Worm (Caenorhabditis elegans) whole organism, L4 larva: ENCODE measurements around the gene vgln-1.

Experiments used
- F10B5.3 ChIP-seq: sonication (generic microtip); optimal IDR thresholded peaks from 2 replicates; lab custom pipeline; 2016; ENCODE audit warnings: mild to moderate bottlenecking, missing genetic modification characterization, missing compliant biosample characterization
- F44E2.7 ChIP-seq: fragments of 200-800 bp; sonication (Bioruptor generic); IDR thresholded peaks from 2 replicates; pipeline ENCODE4 v2.1.2; 2022; ENCODE audit warnings: missing genetic modification characterization, missing compliant biosample characterization
- F49E8.2 ChIP-seq: sonication (generic microtip); optimal IDR thresholded peaks from 2 replicates; lab custom pipeline; 2016; ENCODE audit warnings: missing compliant biosample characterization, mild to moderate bottlenecking, missing genetic modification characterization, borderline replicate concordance
- T20F7.1 ChIP-seq: fragments of 200-800 bp; sonication (Bioruptor generic); optimal IDR thresholded peaks from 2 replicates; lab custom pipeline; 2018; ENCODE audit warnings: mild to moderate bottlenecking, missing genetic modification characterization, missing compliant biosample characterization
- Y105C5A.15 ChIP-seq: fragments of 200-800 bp; sonication (Bioruptor generic); IDR thresholded peaks from 2 replicates; pipeline ENCODE4 v1.3.6; 2022; ENCODE audit warnings: missing genetic modification characterization, missing compliant biosample characterization
- Y48G9A.11 ChIP-seq: fragments of 200-800 bp; sonication (Bioruptor generic); IDR thresholded peaks from 2 replicates; pipeline ENCODE4 v1.3.6; 2022; ENCODE audit warnings: missing genetic modification reagents, missing genetic modification characterization, missing compliant biosample characterization
- Y5F2A.4 ChIP-seq: fragments of 200-800 bp; sonication (Bioruptor generic); optimal IDR thresholded peaks from 2 replicates; lab custom pipeline; 2018; ENCODE audit warnings: mild to moderate bottlenecking, missing genetic modification characterization, missing compliant biosample characterization
- Y75B8A.6 ChIP-seq: fragments of 200-800 bp; sonication (Bioruptor generic); IDR thresholded peaks from 2 replicates; pipeline ENCODE4 v1.3.6; 2022; ENCODE audit warnings: missing genetic modification reagents, missing genetic modification characterization, missing compliant biosample characterization
- aha-1 ChIP-seq: fragments of 150-350 bp; peaks from one replicate; lab custom pipeline; 2014; ENCODE audit warnings: missing biosample characterization, missing genetic modification characterization
- ceh-20 ChIP-seq: fragments of 200-800 bp; sonication (Bioruptor generic); IDR thresholded peaks from 2 replicates; pipeline ENCODE4 v1.3.6; 2022; ENCODE audit warnings: missing genetic modification reagents, missing genetic modification characterization, missing compliant biosample characterization
- ceh-82 ChIP-seq: sonication (generic microtip); optimal IDR thresholded peaks from 2 replicates; lab custom pipeline; 2017; ENCODE audit warnings: missing biosample characterization, missing genetic modification characterization
- ces-1 ChIP-seq: fragments of 150-350 bp; sonication (generic microtip); optimal IDR thresholded peaks from 4 replicates; lab custom pipeline; 2014; ENCODE audit warnings: missing biosample characterization, missing genetic modification reagents, missing genetic modification characterization
- cey-2 ChIP-seq: sonication (generic microtip); optimal IDR thresholded peaks from 3 replicates; lab custom pipeline; 2017; ENCODE audit warnings: missing genetic modification characterization, mild to moderate bottlenecking, missing compliant biosample characterization, antibody characterized with exemption, borderline replicate concordance; ENCODE audit not compliant: insufficient read depth
- ctbp-1 ChIP-seq: fragments of 200-800 bp; sonication (Bioruptor generic); IDR thresholded peaks from 2 replicates; pipeline ENCODE4 v1.3.6; 2022; ENCODE audit warnings: missing genetic modification reagents, missing genetic modification characterization, missing compliant biosample characterization
- daf-19 ChIP-seq: fragments of 200-800 bp; sonication (Bioruptor generic); conservative IDR thresholded peaks from 2 replicates; pipeline ENCODE4 v1.3.6; 2022; ENCODE audit warnings: missing genetic modification characterization, missing compliant biosample characterization
- daf-8 ChIP-seq: fragments of 200-800 bp; sonication (Bioruptor generic); IDR thresholded peaks from 2 replicates; pipeline ENCODE4 v1.3.6; 2022; ENCODE audit warnings: missing genetic modification characterization, missing compliant biosample characterization
- dmd-9 ChIP-seq: fragments of 200-800 bp; sonication (Bioruptor generic); IDR thresholded peaks from 2 replicates; pipeline ENCODE4 v1.3.6; 2022; ENCODE audit warnings: missing genetic modification reagents, missing genetic modification characterization, missing compliant biosample characterization
- duxl-1 ChIP-seq: sonication (generic microtip); optimal IDR thresholded peaks from 2 replicates; lab custom pipeline; 2016; ENCODE audit warnings: mild to moderate bottlenecking, missing genetic modification characterization, moderate library complexity, missing compliant biosample characterization; ENCODE audit not compliant: poor library complexity
- egl-27 ChIP-seq: sonication (generic microtip); optimal IDR thresholded peaks from 3 replicates; lab custom pipeline; 2017; ENCODE audit warnings: missing biosample characterization, missing genetic modification reagents, missing genetic modification characterization
- gei-8 ChIP-seq: fragments of 200-800 bp; sonication (Bioruptor generic); optimal IDR thresholded peaks from 2 replicates; lab custom pipeline; 2018; ENCODE audit warnings: mild to moderate bottlenecking, missing genetic modification characterization, missing compliant biosample characterization
- hif-1 ChIP-seq, 2 experiments: sonication (generic microtip); optimal IDR thresholded peaks; 2 replicates each; lab custom pipeline; 2016 to 2017; ENCODE audit warnings: missing compliant biosample characterization in 2 of 2, missing genetic modification characterization in 2 of 2, missing genetic modification reagents in 2 of 2, missing genotype in 2 of 2, mild to moderate bottlenecking in 1 of 2
- hlh-30 ChIP-seq: sonication (generic microtip); optimal IDR thresholded peaks from 2 replicates; lab custom pipeline; 2017; ENCODE audit warnings: antibody characterized with exemption, mild to moderate bottlenecking, missing genetic modification characterization, missing compliant biosample characterization; ENCODE audit not compliant: insufficient read depth
- jun-1 ChIP-seq: fragments of 150-350 bp; optimal IDR thresholded peaks from 2 replicates; lab custom pipeline; 2014; ENCODE audit warnings: missing biosample characterization, missing genetic modification reagents, missing genetic modification characterization
- lin-29 ChIP-seq: fragments of 200-800 bp; sonication (Bioruptor generic); IDR thresholded peaks from 2 replicates; pipeline ENCODE4 v1.3.6; 2022; ENCODE audit warnings: missing genetic modification reagents, missing genetic modification characterization, missing compliant biosample characterization
- lir-3 ChIP-seq: sonication (generic microtip); optimal IDR thresholded peaks from 2 replicates; lab custom pipeline; 2016; ENCODE audit warnings: mild to moderate bottlenecking, missing genetic modification characterization, missing compliant biosample characterization
- madf-5 ChIP-seq, 2 experiments: fragments of 200-800 bp; sonication (Bioruptor generic); IDR thresholded peaks; 2 replicates each; pipeline ENCODE4 v1.3.6; 2022; ENCODE audit warnings: missing compliant biosample characterization in 2 of 2, missing genetic modification characterization in 2 of 2
- madf-9 ChIP-seq: fragments of 200-800 bp; sonication (Bioruptor generic); conservative IDR thresholded peaks from 2 replicates; pipeline ENCODE4 v1.3.6; 2022; ENCODE audit warnings: missing genetic modification reagents, missing genetic modification characterization, missing compliant biosample characterization
- mdl-1 ChIP-seq, 2 experiments: fragments of 150-350 bp in 1 of 2; sonication (generic microtip) in 1 of 2; optimal IDR thresholded peaks; 2 replicates each; lab custom pipeline; 2014 to 2017; ENCODE audit warnings: missing biosample characterization in 2 of 2, missing genetic modification characterization in 2 of 2
- mep-1 ChIP-seq: fragments of 150-350 bp; sonication (generic microtip); optimal IDR thresholded peaks from 3 replicates; lab custom pipeline; 2014; ENCODE audit warnings: missing biosample characterization, missing genetic modification characterization
- mes-2 ChIP-seq: sonication (generic microtip); optimal IDR thresholded peaks from 2 replicates; lab custom pipeline; 2016; ENCODE audit warnings: missing genotype, mild to moderate bottlenecking, missing genetic modification characterization, missing compliant biosample characterization; ENCODE audit not compliant: poor library complexity, severe bottlenecking
- mxl-3 ChIP-seq: fragments of 200-800 bp; sonication (Bioruptor generic); optimal IDR thresholded peaks from 2 replicates; lab custom pipeline; 2018; ENCODE audit warnings: mild to moderate bottlenecking, missing genetic modification characterization, missing compliant biosample characterization
- nhr-11 ChIP-seq: fragments of 150-350 bp; optimal IDR thresholded peaks from 2 replicates; lab custom pipeline; 2014; ENCODE audit warnings: missing biosample characterization, missing genetic modification characterization
- nhr-28 ChIP-seq: fragments of 150-350 bp; optimal IDR thresholded peaks from 2 replicates; lab custom pipeline; 2014; ENCODE audit warnings: missing biosample characterization, missing genetic modification characterization
- nhr-41 ChIP-seq: fragments of 200-800 bp; sonication (Bioruptor generic); IDR thresholded peaks from 2 replicates; pipeline ENCODE4 v1.3.6; 2022; ENCODE audit warnings: missing genetic modification reagents, missing genetic modification characterization, missing compliant biosample characterization
- nhr-42 ChIP-seq: fragments of 200-800 bp; sonication (Bioruptor generic); IDR thresholded peaks from 2 replicates; pipeline ENCODE4 v1.3.6; 2022; ENCODE audit warnings: missing genetic modification characterization, missing compliant biosample characterization
- nhr-48 ChIP-seq: sonication (generic microtip); optimal IDR thresholded peaks from 2 replicates; lab custom pipeline; 2016; ENCODE audit warnings: mild to moderate bottlenecking, missing genetic modification characterization, missing compliant biosample characterization
- nhr-6 ChIP-seq: fragments of 150-350 bp; optimal IDR thresholded peaks from 2 replicates; lab custom pipeline; 2014; ENCODE audit warnings: missing biosample characterization, missing genetic modification characterization
- pha-4 ChIP-seq, 2 experiments: fragments of 150-350 bp in 1 of 2; fragments of 200-800 bp in 1 of 2; sonication (Bioruptor generic) in 1 of 2; IDR thresholded peaks in 1 of 2; optimal IDR thresholded peaks in 1 of 2; 2 replicates each; pipeline versions ENCODE4 v1.3.6 to Lab custom; 2014 to 2022; ENCODE audit warnings: missing genetic modification characterization in 2 of 2, missing genetic modification reagents in 2 of 2, missing biosample characterization in 1 of 2, missing compliant biosample characterization in 1 of 2
- php-3 ChIP-seq: fragments of 200-800 bp; sonication (Bioruptor generic); IDR thresholded peaks from 2 replicates; pipeline ENCODE4 v1.3.6; 2022; ENCODE audit warnings: missing genetic modification reagents, missing genetic modification characterization, missing compliant biosample characterization
- pqm-1 ChIP-seq: sonication (generic microtip); optimal IDR thresholded peaks from 2 replicates; lab custom pipeline; 2017; ENCODE audit warnings: missing biosample characterization, missing genetic modification characterization
- sdz-12 ChIP-seq: fragments of 200-800 bp; sonication (Bioruptor generic); optimal IDR thresholded peaks from 2 replicates; lab custom pipeline; 2018; ENCODE audit warnings: mild to moderate bottlenecking, missing genetic modification characterization, missing compliant biosample characterization
- skn-1 ChIP-seq: fragments of 150-350 bp; optimal IDR thresholded peaks from 2 replicates; lab custom pipeline; 2014; ENCODE audit warnings: missing biosample characterization, missing genetic modification characterization
- snpc-1.2 ChIP-seq: fragments of 200-800 bp; sonication (Bioruptor generic); IDR thresholded peaks from 2 replicates; pipeline ENCODE4 v1.3.6; 2022; ENCODE audit warnings: missing genetic modification reagents, missing genetic modification characterization, missing compliant biosample characterization
- snpc-4 ChIP-seq: fragments of 150-350 bp; optimal IDR thresholded peaks from 2 replicates; lab custom pipeline; 2014; ENCODE audit warnings: missing biosample characterization, missing genetic modification characterization
- tra-1 ChIP-seq: fragments of 200-800 bp; sonication (Bioruptor generic); IDR thresholded peaks from 2 replicates; pipeline ENCODE4 v1.3.6; 2022; ENCODE audit warnings: missing genetic modification reagents, missing genetic modification characterization, missing compliant biosample characterization
- unc-130 ChIP-seq: sonication (generic microtip); optimal IDR thresholded peaks from 2 replicates; lab custom pipeline; 2016; ENCODE audit warnings: missing genetic modification reagents, missing genetic modification characterization, missing compliant biosample characterization
- unc-39 ChIP-seq: sonication (generic microtip); optimal IDR thresholded peaks from 2 replicates; lab custom pipeline; 2017; ENCODE audit warnings: missing biosample characterization, missing genetic modification characterization
- zip-11 ChIP-seq: fragments of 200-800 bp; sonication (Bioruptor generic); IDR thresholded peaks from 2 replicates; pipeline ENCODE4 v1.3.6; 2022; ENCODE audit warnings: missing genetic modification characterization, missing compliant biosample characterization

vgln-1 gene

DNA sequence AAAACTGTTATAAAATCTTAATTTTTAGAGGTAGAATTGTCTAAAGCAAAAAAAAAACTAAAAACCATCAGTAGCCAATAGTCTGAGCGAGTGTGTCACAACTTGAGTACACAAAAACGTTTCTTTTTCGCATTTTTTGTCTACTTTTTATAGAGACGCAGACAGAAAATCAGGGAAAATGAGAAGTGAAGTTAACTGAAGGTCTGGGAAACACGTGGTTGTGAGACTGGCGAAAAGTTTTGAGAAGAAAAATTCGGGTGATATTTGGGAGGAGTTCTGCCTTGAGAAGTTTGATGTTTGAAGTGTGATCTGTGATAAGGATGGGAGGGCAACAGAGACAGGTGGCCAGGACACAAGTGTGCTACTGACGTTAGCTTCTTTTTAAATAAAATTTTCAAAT is 46.7 kb upstream of the vgln-1 start (continued):
- peak; percentile 97 for TF ChIP-seq hlh-30
- peak; percentile 99 for TF ChIP-seq nhr-11 (tag; lab: Kevin White, UChicago)
- TF ChIP-seq snpc-1.2 (GFP tag; lab: Robert Waterston, UW), result no peak
- no peak for TF ChIP-seq nhr-41 (GFP tag; lab: Robert Waterston, UW)
- TF ChIP-seq Y5F2A.4, result no peak
- TF ChIP-seq dmd-9 (GFP tag; lab: Robert Waterston, UW), result no peak
- peak; percentile 91 for TF ChIP-seq cey-2 (tag; lab: Kevin White, UChicago)
- peak; percentile 13 for TF ChIP-seq unc-130
- no peak for TF ChIP-seq lir-3 (tag; lab: Kevin White, UChicago)
- peak; percentile 90 for TF ChIP-seq nhr-28
- TF ChIP-seq mes-2, result peak; percentile 48
- TF ChIP-seq madf-9 (GFP tag; lab: Robert Waterston, UW), result no peak
- TF ChIP-seq zip-11 (GFP tag; lab: Robert Waterston, UW), result no peak
- no peak for TF ChIP-seq Y105C5A.15 (GFP tag; lab: Robert Waterston, UW)
- no peak for TF ChIP-seq unc-39 (tag; lab: Kevin White, UChicago)
- no peak for TF ChIP-seq ceh-82 (tag; lab: Kevin White, UChicago)
- TF ChIP-seq gei-8 (GFP tag; lab: Kevin White, UChicago), result no peak
- TF ChIP-seq F10B5.3, result no peak
- TF ChIP-seq mdl-1 (tag; optimal IDR thresholded peaks at IDR 0.05; lab: Kevin White, UChicago), result peak; percentile 41 to 91
- no peak for TF ChIP-seq egl-27
- no peak for TF ChIP-seq pha-4 (GFP tag; IDR thresholded peaks at IDR 0.05; lab: Robert Waterston, UW)
- TF ChIP-seq pha-4 (tag; optimal IDR thresholded peaks at IDR 0.05; lab: Kevin White, UChicago), result peak; percentile 33
- no peak for TF ChIP-seq sdz-12 (GFP tag; lab: Kevin White, UChicago)
- TF ChIP-seq mep-1 (tag; lab: Kevin White, UChicago), result peak; percentile 90
- TF ChIP-seq T20F7.1 (GFP tag; lab: Kevin White, UChicago), result peak; percentile 76
- TF ChIP-seq hif-1 (tag; optimal IDR thresholded peaks at IDR 0.05; lab: Kevin White, UChicago), result peak in 1 of 2 experiments; percentile 53
- TF ChIP-seq skn-1 (tag; lab: Kevin White, UChicago), result no peak
- no peak for TF ChIP-seq F49E8.2 (tag; lab: Kevin White, UChicago)
- TF ChIP-seq nhr-6, result peak; percentile 12
- peak; percentile 26 for TF ChIP-seq pqm-1 (tag; lab: Kevin White, UChicago)
- no peak for TF ChIP-seq nhr-42 (GFP tag; lab: Robert Waterston, UW)
- TF ChIP-seq nhr-48 (tag; lab: Kevin White, UChicago), result peak; percentile 91
- TF ChIP-seq tra-1, result peak; percentile 84
- TF ChIP-seq ces-1 (GFP tag; lab: Kevin White, UChicago), result no peak
- peak; percentile 99 for TF ChIP-seq aha-1 (tag; lab: Kevin White, UChicago)
- TF ChIP-seq daf-8 (GFP tag; lab: Robert Waterston, UW), result no peak
- no peak for TF ChIP-seq snpc-4 (tag; lab: Kevin White, UChicago)
- TF ChIP-seq jun-1 (tag; lab: Kevin White, UChicago), result no peak
- no peak for TF ChIP-seq F44E2.7 (GFP tag; lab: Robert Waterston, UW)
- 0 out of 2 replicates have a peak, but pooled peaks have one; percentile 14 for TF ChIP-seq lin-29
- TF ChIP-seq daf-19 (GFP tag; lab: Robert Waterston, UW), result no peak
- TF ChIP-seq ctbp-1, result no peak
- TF ChIP-seq madf-5 (GFP tag; IDR thresholded peaks at IDR 0.05; lab: Robert Waterston, UW), result no peak
- no peak for TF ChIP-seq Y75B8A.6
- no peak for TF ChIP-seq Y48G9A.11
- no peak for TF ChIP-seq duxl-1
- TF ChIP-seq mxl-3 (GFP tag; lab: Kevin White, UChicago), result peak; percentile 100
- peak; percentile 21; the same call in 1 of the 2 replicates for TF ChIP-seq ceh-20 (GFP tag; lab: Robert Waterston, UW)
- TF ChIP-seq php-3 (GFP tag; lab: Robert Waterston, UW), result peak; percentile 46; the same call in 1 of the 2 replicates
